Worm (Caenorhabditis elegans): ENCODE data around the gene M142.8.

ce11 chrIII:10953160-10953559 lies 19.7 kb downstream of the M142.8 start, which contains the start of gene zig-5:
- TF ChIP-seq ztf-11 (tag; optimal IDR thresholded peaks at IDR 0.05), result no peak
- no peak for TF ChIP-seq lsy-2 (tag; optimal IDR thresholded peaks at IDR 0.05)
- no peak for TF ChIP-seq elt-3 (tag; optimal IDR thresholded peaks at IDR 0.05)
- TF ChIP-seq ceh-43 (GFP tag; optimal IDR thresholded peaks at IDR 0.05), result no peak
- TF ChIP-seq snpc-4 (tag; optimal IDR thresholded peaks at IDR 0.05), result no peak
- no peak for TF ChIP-seq nhr-28 (tag; optimal IDR thresholded peaks at IDR 0.05)
- no peak for TF ChIP-seq blmp-1 (tag; optimal IDR thresholded peaks at IDR 0.05)
- no peak for TF ChIP-seq ceh-83 (GFP tag; optimal IDR thresholded peaks at IDR 0.05)

Data from whole organism, mixed stage, embryonic.